Worm (Caenorhabditis elegans): Measurements from ENCODE around the gene Y43F8B.2.

Y43F8B.2 gene

ce11 chrV:19527565-19527964, 5.3 kb downstream of the Y43F8B.2 start (continued):
- peak; percentile 80 for TF ChIP-seq cey-2 (tag; optimal IDR thresholded peaks at IDR 0.05; ENCODE audit: borderline replicate concordance, insufficient read depth)
- TF ChIP-seq nhr-77 (tag; optimal IDR thresholded peaks at IDR 0.05), result peak; percentile 91
- TF ChIP-seq hlh-30 (tag; optimal IDR thresholded peaks at IDR 0.05; ENCODE audit: insufficient read depth), result peak; percentile 96
- TF ChIP-seq lin-1 (GFP tag; IDR thresholded peaks at IDR 0.05), result peak; percentile 88
- TF ChIP-seq F49E8.2 (tag; optimal IDR thresholded peaks at IDR 0.05; ENCODE audit: borderline replicate concordance), result no peak
- TF ChIP-seq lin-15B (tag; optimal IDR thresholded peaks at IDR 0.05), result no peak

- TF ChIP-seq fkh-10 (GFP tag; optimal IDR thresholded peaks at IDR 0.05), result no peak
- TF ChIP-seq mxl-2 (GFP tag; conservative IDR thresholded peaks at IDR 0.05), result no peak
- TF ChIP-seq ceh-20 (GFP tag; IDR thresholded peaks at IDR 0.05), result 0 out of 2 replicates have a peak, but pooled peaks have one; percentile 16
- peak; percentile 6 for TF ChIP-seq hlh-30 (tag; optimal IDR thresholded peaks at IDR 0.05; ENCODE audit: insufficient read depth)
- no peak for TF ChIP-seq lin-1 (GFP tag; IDR thresholded peaks at IDR 0.05)
- TF ChIP-seq unc-62 (GFP tag; optimal IDR thresholded peaks at IDR 0.05 in 1 of 2), result no peak
- TF ChIP-seq unc-62 (tag; optimal IDR thresholded peaks at IDR 0.05), result no peak
- no peak for TF ChIP-seq snpc-1.2 (GFP tag; IDR thresholded peaks at IDR 0.05)
- TF ChIP-seq nhr-28 (tag; optimal IDR thresholded peaks at IDR 0.05), result no peak
- no peak for TF ChIP-seq mes-2 (tag; optimal IDR thresholded peaks at IDR 0.05; ENCODE audit: poor library complexity, severe bottlenecking)
- peak; percentile 33 for TF ChIP-seq dmd-6 (GFP tag; IDR thresholded peaks at IDR 0.05)
- no peak for TF ChIP-seq ztf-11 (tag; optimal IDR thresholded peaks at IDR 0.05)
- no peak for TF ChIP-seq mep-1 (tag; optimal IDR thresholded peaks at IDR 0.05)
- TF ChIP-seq nhr-76 (tag; optimal IDR thresholded peaks at IDR 0.05), result no peak
- TF ChIP-seq hmg-1.1 (GFP tag; IDR thresholded peaks at IDR 0.05), result no peak
- TF ChIP-seq egl-43 (GFP tag; IDR thresholded peaks at IDR 0.05), result no peak
- no peak for TF ChIP-seq lim-7 (GFP tag; IDR thresholded peaks at IDR 0.05)
- no peak for TF ChIP-seq R02D3.7 (tag; optimal IDR thresholded peaks at IDR 0.05)
Observed at ce11 chrV:19526197-19526596, 6.7 kb downstream of the Y43F8B.2 start.

- peak; percentile 80 for TF ChIP-seq hlh-11 (tag; optimal IDR thresholded peaks at IDR 0.05)
- TF ChIP-seq ztf-7 (tag; optimal IDR thresholded peaks at IDR 0.05), result no peak
- TF ChIP-seq dmd-6 (GFP tag; IDR thresholded peaks at IDR 0.05), result peak; percentile 64
- peak; percentile 19 for TF ChIP-seq nhr-77 (tag; optimal IDR thresholded peaks at IDR 0.05)
- no peak for TF ChIP-seq nhr-41 (GFP tag; IDR thresholded peaks at IDR 0.05)
- no peak for TF ChIP-seq dpl-1 (GFP tag; optimal IDR thresholded peaks at IDR 0.05)
- 0 out of 2 replicates have a peak, but pooled peaks have one; percentile 28 for TF ChIP-seq mxl-2 (GFP tag; conservative IDR thresholded peaks at IDR 0.05)
- 0 out of 2 replicates have a peak, but pooled peaks have one; percentile 58 for TF ChIP-seq nhr-42 (GFP tag; IDR thresholded peaks at IDR 0.05)
- TF ChIP-seq mep-1 (tag; optimal IDR thresholded peaks at IDR 0.05), result peak; percentile 31
- TF ChIP-seq mxl-3 (GFP tag; optimal IDR thresholded peaks at IDR 0.05), result peak; percentile 82
- no peak for TF ChIP-seq lin-38 (GFP tag; IDR thresholded peaks at IDR 0.05)
- peak in 1 of 2 experiments; percentile 38 for TF ChIP-seq unc-62 (GFP tag; optimal IDR thresholded peaks at IDR 0.05 in 1 of 2)
- TF ChIP-seq unc-62 (tag; optimal IDR thresholded peaks at IDR 0.05), result no peak
- peak; percentile 71 for TF ChIP-seq nhr-28 (tag; optimal IDR thresholded peaks at IDR 0.05)
- no peak for TF ChIP-seq T20F7.1 (GFP tag; optimal IDR thresholded peaks at IDR 0.05)
- peak in 1 of 2 experiments; percentile 23 for TF ChIP-seq lsy-2 (tag; optimal IDR thresholded peaks at IDR 0.05)
- no peak for TF ChIP-seq daf-16 (GFP tag; optimal IDR thresholded peaks at IDR 0.05)
- TF ChIP-seq daf-16 (tag; optimal IDR thresholded peaks at IDR 0.05), result peak; percentile 55
- peak; percentile 58 for TF ChIP-seq nhr-48 (tag; optimal IDR thresholded peaks at IDR 0.05)
- 0 out of 2 replicates have a peak, but pooled peaks have one; percentile 37 for TF ChIP-seq hmg-1.1 (GFP tag; IDR thresholded peaks at IDR 0.05)
- no peak for TF ChIP-seq ama-1 (optimal IDR thresholded peaks at IDR 0.05)
- TF ChIP-seq madf-5 (GFP tag; IDR thresholded peaks at IDR 0.05), result no peak
- no peak for TF ChIP-seq Y5F2A.4 (GFP tag; optimal IDR thresholded peaks at IDR 0.05)
- TF ChIP-seq mes-2 (tag; optimal IDR thresholded peaks at IDR 0.05; ENCODE audit: poor library complexity, severe bottlenecking), result peak; percentile 6
- TF ChIP-seq spr-1 (tag; optimal IDR thresholded peaks at IDR 0.05), result no peak
- TF ChIP-seq hlh-30 (tag; optimal IDR thresholded peaks at IDR 0.05; ENCODE audit: insufficient read depth), result peak; percentile 90
- TF ChIP-seq nhr-11 (tag; optimal IDR thresholded peaks at IDR 0.05), result no peak
- no peak for TF ChIP-seq ztf-11 (tag; optimal IDR thresholded peaks at IDR 0.05)
- 0 out of 2 replicates have a peak, but pooled peaks have one; percentile 35 for TF ChIP-seq php-3 (GFP tag; IDR thresholded peaks at IDR 0.05)
- peak; percentile 40 for TF ChIP-seq dve-1 (tag; optimal IDR thresholded peaks at IDR 0.05; ENCODE audit: insufficient read depth)
- TF ChIP-seq F44E2.7 (GFP tag; IDR thresholded peaks at IDR 0.05), result no peak
- TF ChIP-seq ctbp-1 (GFP tag; IDR thresholded peaks at IDR 0.05), result 0 out of 2 replicates have a peak, but pooled peaks have one; percentile 27
- peak; percentile 30 to 93 for TF ChIP-seq mdl-1 (tag; optimal IDR thresholded peaks at IDR 0.05)
Observed at ce11 chrV:19524569-19524968, 8.3 kb downstream of the Y43F8B.2 start.
